Worm (Caenorhabditis elegans) whole organism, late embryonic: Measurements from ENCODE around the gene ZC116.1.

Experiments
- Y22D7AL.16 ChIP-seq: sonication (generic microtip); optimal IDR thresholded peaks from 2 replicates; lab custom pipeline; 2016; ENCODE audit warnings: missing genetic modification characterization, missing compliant biosample characterization
- ahr-1 ChIP-seq: sonication (generic microtip); optimal IDR thresholded peaks from 2 replicates; lab custom pipeline; 2016; ENCODE audit warnings: missing genetic modification characterization, missing compliant biosample characterization
- ama-1 ChIP-seq: fragments of 150-350 bp; optimal IDR thresholded peaks from 2 replicates; lab custom pipeline; 2014
- ceh-18 ChIP-seq: sonication (generic microtip); optimal IDR thresholded peaks from 2 replicates; lab custom pipeline; 2016; ENCODE audit warnings: missing genetic modification characterization, missing compliant biosample characterization
- ceh-22 ChIP-seq: sonication (generic microtip); optimal IDR thresholded peaks from 2 replicates; lab custom pipeline; 2017; ENCODE audit warnings: missing biosample characterization, missing genetic modification characterization
- ceh-24 ChIP-seq: sonication (generic microtip); optimal IDR thresholded peaks from 2 replicates; lab custom pipeline; 2016; ENCODE audit warnings: mild to moderate bottlenecking, missing genetic modification characterization, missing compliant biosample characterization
- che-1 ChIP-seq: sonication (generic microtip); optimal IDR thresholded peaks from 2 replicates; lab custom pipeline; 2016; ENCODE audit warnings: mild to moderate bottlenecking, missing genetic modification characterization, missing compliant biosample characterization
- dmd-4 ChIP-seq: sonication (generic microtip); optimal IDR thresholded peaks from 2 replicates; lab custom pipeline; 2016; ENCODE audit warnings: borderline replicate concordance, missing genetic modification characterization, missing compliant biosample characterization
- dve-1 ChIP-seq: sonication (generic microtip); optimal IDR thresholded peaks from 2 replicates; lab custom pipeline; 2017; ENCODE audit warnings: antibody characterized with exemption, mild to moderate bottlenecking, missing genetic modification characterization, missing compliant biosample characterization
- elt-2 ChIP-seq: sonication (generic microtip); optimal IDR thresholded peaks from 2 replicates; lab custom pipeline; 2016; ENCODE audit warnings: missing genetic modification reagents, missing genetic modification characterization, missing compliant biosample characterization
- ets-4 ChIP-seq: sonication (generic microtip); optimal IDR thresholded peaks from 2 replicates; lab custom pipeline; 2016; ENCODE audit warnings: missing genetic modification characterization, missing compliant biosample characterization
- eyg-1 ChIP-seq: sonication (generic microtip); optimal IDR thresholded peaks from 2 replicates; lab custom pipeline; 2016; ENCODE audit warnings: missing genotype, missing genetic modification characterization, missing compliant biosample characterization
- fkh-10 ChIP-seq: fragments of 150-350 bp; optimal IDR thresholded peaks from 2 replicates; lab custom pipeline; 2014; ENCODE audit warnings: missing biosample characterization, missing genetic modification reagents, missing genetic modification characterization
- fkh-6 ChIP-seq: sonication (generic microtip); optimal IDR thresholded peaks from 2 replicates; lab custom pipeline; 2016; ENCODE audit warnings: missing genetic modification characterization, missing compliant biosample characterization
- hlh-13 ChIP-seq: fragments of 200-800 bp; sonication (Bioruptor generic); optimal IDR thresholded peaks from 2 replicates; lab custom pipeline; 2018; ENCODE audit warnings: mild to moderate bottlenecking, missing genetic modification characterization, missing compliant biosample characterization
- hlh-30 ChIP-seq: sonication (generic microtip); optimal IDR thresholded peaks from 2 replicates; lab custom pipeline; 2017; ENCODE audit warnings: antibody characterized with exemption, missing genetic modification characterization, missing compliant biosample characterization; ENCODE audit not compliant: insufficient read depth
- hlh-8 ChIP-seq: sonication (generic microtip); optimal IDR thresholded peaks from 2 replicates; lab custom pipeline; 2016; ENCODE audit warnings: missing genotype, missing genetic modification characterization, missing compliant biosample characterization
- lin-11 ChIP-seq: fragments of 200-800 bp; sonication (Bioruptor generic); optimal IDR thresholded peaks from 2 replicates; lab custom pipeline; 2018; ENCODE audit warnings: mild to moderate bottlenecking, missing genetic modification characterization, missing compliant biosample characterization
- madf-2 ChIP-seq: sonication (generic microtip); optimal IDR thresholded peaks from 2 replicates; lab custom pipeline; 2017; ENCODE audit warnings: missing genetic modification characterization, missing compliant biosample characterization
- nhr-11 ChIP-seq: fragments of 150-350 bp; optimal IDR thresholded peaks from 2 replicates; lab custom pipeline; 2014; ENCODE audit warnings: missing biosample characterization, missing genetic modification characterization
- pat-9 ChIP-seq: fragments of 200-800 bp; sonication (Bioruptor generic); optimal IDR thresholded peaks from 2 replicates; lab custom pipeline; 2018; ENCODE audit warnings: mild to moderate bottlenecking, missing genetic modification characterization, moderate library complexity, missing compliant biosample characterization
- pha-4 ChIP-seq: fragments of 150-350 bp; optimal IDR thresholded peaks from 2 replicates; lab custom pipeline; 2018; ENCODE audit warnings: missing biosample characterization, missing genetic modification reagents, missing genetic modification characterization
- pros-1 ChIP-seq: fragments of 150-350 bp; optimal IDR thresholded peaks from 2 replicates; lab custom pipeline; 2014; ENCODE audit warnings: missing biosample characterization, missing genetic modification reagents, missing genetic modification characterization
- rnt-1 ChIP-seq: sonication (generic microtip); optimal IDR thresholded peaks from 2 replicates; lab custom pipeline; 2016; ENCODE audit warnings: missing genetic modification characterization, missing compliant biosample characterization
- sdc-2 ChIP-seq: sonication (generic microtip); optimal IDR thresholded peaks from 2 replicates; lab custom pipeline; 2016; ENCODE audit warnings: missing genotype, missing genetic modification characterization, missing compliant biosample characterization
- sox-4 ChIP-seq: sonication (generic microtip); optimal IDR thresholded peaks from 2 replicates; lab custom pipeline; 2017; ENCODE audit warnings: mild to moderate bottlenecking, missing genetic modification characterization, inconsistent platforms, missing compliant biosample characterization
- syd-9 ChIP-seq: sonication (generic microtip); optimal IDR thresholded peaks from 2 replicates; lab custom pipeline; 2016; ENCODE audit warnings: mild to moderate bottlenecking, missing genetic modification characterization, moderate library complexity, missing compliant biosample characterization
- tbx-7 ChIP-seq: sonication (generic microtip); optimal IDR thresholded peaks from 2 replicates; lab custom pipeline; 2016; ENCODE audit warnings: missing genotype, missing genetic modification characterization, missing compliant biosample characterization
- ttx-3 ChIP-seq: sonication (generic microtip); optimal IDR thresholded peaks from 2 replicates; lab custom pipeline; 2016; ENCODE audit warnings: missing genetic modification reagents, missing genetic modification characterization, missing compliant biosample characterization
- unc-3 ChIP-seq, 2 experiments: fragments of 200-800 bp in 1 of 2; sonication (Bioruptor generic) in 1 of 2; sonication (generic microtip) in 1 of 2; conservative IDR thresholded peaks in 1 of 2; optimal IDR thresholded peaks in 1 of 2; 2 replicates each; pipeline versions ENCODE4 v1.3.6 to Lab custom; 2016 to 2022; ENCODE audit warnings: missing compliant biosample characterization in 2 of 2, missing genetic modification characterization in 2 of 2, missing genetic modification reagents in 1 of 2
- unc-42 ChIP-seq: sonication (generic microtip); optimal IDR thresholded peaks from 2 replicates; lab custom pipeline; 2016; ENCODE audit warnings: missing genotype, missing genetic modification characterization, missing compliant biosample characterization
- unc-55 ChIP-seq: sonication (generic microtip); optimal IDR thresholded peaks from 2 replicates; lab custom pipeline; 2017; ENCODE audit warnings: missing biosample characterization, missing genetic modification reagents, missing genetic modification characterization
- unc-86 ChIP-seq: sonication (generic microtip); optimal IDR thresholded peaks from 2 replicates; lab custom pipeline; 2016; ENCODE audit warnings: missing genetic modification characterization, missing compliant biosample characterization
- zip-5 ChIP-seq: sonication (generic microtip); optimal IDR thresholded peaks from 2 replicates; lab custom pipeline; 2016; ENCODE audit warnings: missing genetic modification characterization, missing compliant biosample characterization
- ztf-16 ChIP-seq: sonication (generic microtip); optimal IDR thresholded peaks from 2 replicates; lab custom pipeline; 2017; ENCODE audit warnings: missing genetic modification characterization, missing compliant biosample characterization

Gene ZC116.1

ce11 chrV:12629743-12630142 lies 20.1 kb downstream of the ZC116.1 start, which contains the start of gene F56H9.6:
Gene F56H9.6 (minus strand): TSS chrV:12629843.
- no peak for TF ChIP-seq unc-42 (tag; lab: Kevin White, UChicago)
- TF ChIP-seq ceh-22 (tag; lab: Kevin White, UChicago) = no peak
- TF ChIP-seq syd-9 (tag; lab: Kevin White, UChicago) = no peak
- TF ChIP-seq tbx-7 (tag; lab: Kevin White, UChicago) = no peak
- no peak for TF ChIP-seq unc-55 (GFP tag; lab: Kevin White, UChicago)
- TF ChIP-seq ceh-18 (tag; lab: Kevin White, UChicago) = no peak
- no peak for TF ChIP-seq che-1 (tag; lab: Kevin White, UChicago)
- TF ChIP-seq hlh-13 (GFP tag; lab: Kevin White, UChicago) = no peak
- TF ChIP-seq dmd-4 (tag; lab: Kevin White, UChicago) = no peak
- no peak for TF ChIP-seq fkh-10 (GFP tag; lab: Kevin White, UChicago)
- TF ChIP-seq pat-9 (tag; lab: Kevin White, UChicago) = no peak
- no peak for TF ChIP-seq eyg-1 (tag; lab: Kevin White, UChicago)
- no peak for TF ChIP-seq rnt-1
- no peak for TF ChIP-seq fkh-6 (tag; lab: Kevin White, UChicago)
- TF ChIP-seq ama-1 (lab: Kevin White, UChicago) = no peak
- TF ChIP-seq pha-4 (tag; lab: Kevin White, UChicago) = no peak
- TF ChIP-seq zip-5 = no peak
- no peak for TF ChIP-seq ttx-3 (tag; lab: Kevin White, UChicago)
- no peak for TF ChIP-seq sdc-2 (tag; lab: Kevin White, UChicago)
- TF ChIP-seq madf-2 (tag; lab: Kevin White, UChicago) = no peak

- no peak for TF ChIP-seq ttx-3 (tag; lab: Kevin White, UChicago)
- TF ChIP-seq ets-4 (tag; lab: Kevin White, UChicago) = no peak
- no peak for TF ChIP-seq lin-11 (tag; lab: Kevin White, UChicago)
- TF ChIP-seq ceh-22 (tag; lab: Kevin White, UChicago) = no peak
- no peak for TF ChIP-seq pros-1 (tag; lab: Kevin White, UChicago)
- TF ChIP-seq hlh-13 (GFP tag; lab: Kevin White, UChicago) = no peak
- TF ChIP-seq dve-1 (tag; lab: Kevin White, UChicago) = no peak
- TF ChIP-seq Y22D7AL.16 (tag; lab: Kevin White, UChicago) = no peak
- no peak for TF ChIP-seq nhr-11 (tag; lab: Kevin White, UChicago)
- TF ChIP-seq ztf-16 (tag; lab: Kevin White, UChicago) = no peak
- no peak for TF ChIP-seq ahr-1
- TF ChIP-seq unc-86 (tag; lab: Kevin White, UChicago) = no peak
- no peak for TF ChIP-seq rnt-1
- TF ChIP-seq unc-3 (GFP tag; conservative IDR thresholded peaks at IDR 0.05; lab: Robert Waterston, UW) = no peak
- no peak for TF ChIP-seq unc-3 (tag; optimal IDR thresholded peaks at IDR 0.05; lab: Kevin White, UChicago)
- no peak for TF ChIP-seq hlh-30
Measured at ce11 chrV:12632048-12632447, 22.4 kb downstream of the ZC116.1 start, which contains the start of gene srx-113. Gene srx-113 (minus strand): TSS chrV:12632148.

ce11 chrV:12633046-12633445 lies 23.4 kb downstream of the ZC116.1 start:
- TF ChIP-seq ceh-24 = no peak
- peak; percentile 36 for TF ChIP-seq sox-4 (tag; lab: Kevin White, UChicago)
- no peak for TF ChIP-seq unc-55 (GFP tag; lab: Kevin White, UChicago)
- TF ChIP-seq ceh-18 (tag; lab: Kevin White, UChicago) = no peak
- TF ChIP-seq hlh-8 (tag; lab: Kevin White, UChicago) = no peak

- TF ChIP-seq elt-2 (tag; lab: Kevin White, UChicago) = peak; percentile 93
- no peak for TF ChIP-seq ceh-24
- no peak for TF ChIP-seq unc-42 (tag; lab: Kevin White, UChicago)
Measured at ce11 chrV:12634050-12634449, 24.4 kb downstream of the ZC116.1 start.
